Fruit fly (Drosophila melanogaster): Measurements from ENCODE around the gene CG11951.

DNA sequence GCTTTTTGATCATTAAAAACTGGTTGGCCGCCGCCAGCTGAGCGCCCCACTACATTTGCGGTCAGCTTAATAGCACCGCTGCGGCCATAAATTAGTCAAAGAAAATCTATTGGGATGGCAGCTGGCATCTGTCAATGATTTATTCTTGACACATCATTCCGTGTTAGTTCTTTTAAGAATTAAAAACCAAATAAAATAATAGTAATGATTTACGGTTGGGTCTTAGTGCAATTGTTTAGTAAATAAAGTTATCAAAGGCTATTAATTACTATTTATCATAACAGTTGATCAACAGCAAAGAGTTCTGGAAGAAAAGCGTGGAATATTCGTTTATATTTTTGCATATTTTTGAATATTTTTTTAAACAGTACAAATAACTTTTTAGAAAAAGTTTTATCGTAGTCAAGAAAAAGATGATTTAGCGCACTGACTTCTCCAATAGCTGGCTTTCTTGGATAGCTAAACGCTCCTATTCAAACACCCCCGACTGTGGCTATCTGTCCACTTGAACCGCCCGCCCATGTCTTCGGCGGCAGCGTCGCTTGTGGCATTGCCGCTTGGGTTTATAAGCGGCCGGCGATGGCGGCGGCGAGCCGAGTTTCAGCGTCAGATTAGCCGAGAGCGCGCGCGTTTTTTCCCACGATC is 41.4 kb downstream of the CG11951 start, which contains the start of gene CG14515:
- TF ChIP-seq CG8301 (tag; optimal IDR thresholded peaks at IDR 0.05) (no peak), CG8159 (tag; optimal IDR thresholded peaks at IDR 0.05) (no peak), CG10348 (GFP tag; IDR thresholded peaks at IDR 0.05) (no peak), CG14655 (GFP tag; optimal IDR thresholded peaks at IDR 0.05) (peak; percentile 30), Pif1B (GFP tag; optimal IDR thresholded peaks at IDR 0.05) (no peak), gl (tag; optimal IDR thresholded peaks at IDR 0.05) (no peak), EcR (GFP tag; optimal IDR thresholded peaks at IDR 0.05) (no peak), CG32121 (GFP tag; IDR thresholded peaks at IDR 0.05) (0 out of 2 replicates have a peak, but pooled peaks have one; percentile 21), rn (GFP tag; IDR thresholded peaks at IDR 0.05) (no peak), D1 (tag; optimal IDR thresholded peaks at IDR 0.05) (no peak), CG15710 (tag; optimal IDR thresholded peaks at IDR 0.05) (no peak)
